Worm (Caenorhabditis elegans) whole organism, mixed stage, embryonic: ENCODE measurements around the gene ref-1.

Experiments
- bed-3 ChIP-seq: fragments of 200-800 bp; sonication (Bioruptor generic); optimal IDR thresholded peaks from 3 replicates; lab custom pipeline; 2018; ENCODE audit warnings: mild to moderate bottlenecking, missing genetic modification characterization, moderate library complexity, missing compliant biosample characterization
- blmp-1 ChIP-seq: fragments of 150-350 bp; optimal IDR thresholded peaks from 2 replicates; lab custom pipeline; 2014; ENCODE audit warnings: missing biosample characterization, missing genetic modification characterization
- ceh-39 ChIP-seq: fragments of 150-350 bp; optimal IDR thresholded peaks from 2 replicates; lab custom pipeline; 2014; ENCODE audit warnings: missing biosample characterization, missing genetic modification characterization
- ceh-43 ChIP-seq: fragments of 200-800 bp; sonication (Bioruptor generic); optimal IDR thresholded peaks from 2 replicates; lab custom pipeline; 2018; ENCODE audit warnings: mild to moderate bottlenecking, missing genetic modification characterization, moderate library complexity, missing compliant biosample characterization
- ceh-83 ChIP-seq: fragments of 200-800 bp; sonication (Bioruptor generic); optimal IDR thresholded peaks from 2 replicates; lab custom pipeline; 2018; ENCODE audit warnings: mild to moderate bottlenecking, missing genetic modification characterization, missing compliant biosample characterization
- cnd-1 ChIP-seq: fragments of 200-800 bp; sonication (Bioruptor generic); optimal IDR thresholded peaks from 2 replicates; lab custom pipeline; 2018; ENCODE audit warnings: mild to moderate bottlenecking, missing genetic modification characterization, missing compliant biosample characterization
- drap-1 ChIP-seq: fragments of 200-800 bp; sonication (Bioruptor generic); optimal IDR thresholded peaks from 3 replicates; lab custom pipeline; 2018; ENCODE audit warnings: mild to moderate bottlenecking, missing genetic modification characterization, missing compliant biosample characterization
- elt-1 ChIP-seq: sonication (generic microtip); optimal IDR thresholded peaks from 2 replicates; lab custom pipeline; 2017; ENCODE audit warnings: missing genetic modification characterization, mild to moderate bottlenecking, missing compliant biosample characterization, antibody characterized with exemption, moderate library complexity, borderline replicate concordance; ENCODE audit not compliant: insufficient read depth
- elt-3 ChIP-seq: fragments of 150-350 bp; optimal IDR thresholded peaks from 2 replicates; lab custom pipeline; 2014; ENCODE audit warnings: missing biosample characterization, missing genetic modification characterization
- flh-1 ChIP-seq: fragments of 200-800 bp; sonication (Bioruptor generic); optimal IDR thresholded peaks from 2 replicates; lab custom pipeline; 2018; ENCODE audit warnings: mild to moderate bottlenecking, missing genetic modification characterization, moderate library complexity, missing compliant biosample characterization
- ham-2 ChIP-seq: fragments of 200-800 bp; sonication (Bioruptor generic); optimal IDR thresholded peaks from 2 replicates; lab custom pipeline; 2018; ENCODE audit warnings: mild to moderate bottlenecking, missing genetic modification characterization, missing compliant biosample characterization
- hlh-1 ChIP-seq: fragments of 150-350 bp; optimal IDR thresholded peaks from 2 replicates; lab custom pipeline; 2014; ENCODE audit warnings: missing biosample characterization, missing genetic modification reagents, missing genetic modification characterization
- lsy-2 ChIP-seq: fragments of 150-350 bp; optimal IDR thresholded peaks from 2 replicates; lab custom pipeline; 2014; ENCODE audit warnings: missing biosample characterization, missing genetic modification characterization
- mab-5 ChIP-seq: fragments of 150-350 bp; optimal IDR thresholded peaks from 2 replicates; lab custom pipeline; 2014; ENCODE audit warnings: missing biosample characterization, missing genetic modification characterization
- mls-2 ChIP-seq: sonication (generic microtip); optimal IDR thresholded peaks from 2 replicates; lab custom pipeline; 2016; ENCODE audit warnings: mild to moderate bottlenecking, missing genetic modification characterization, moderate library complexity, missing compliant biosample characterization
- nhr-12 ChIP-seq: fragments of 150-350 bp; optimal IDR thresholded peaks from 2 replicates; lab custom pipeline; 2014; ENCODE audit warnings: missing biosample characterization, missing genetic modification characterization
- nhr-2 ChIP-seq: fragments of 150-350 bp; optimal IDR thresholded peaks from 2 replicates; lab custom pipeline; 2014; ENCODE audit warnings: missing biosample characterization, missing genetic modification characterization
- nhr-237 ChIP-seq: fragments of 150-350 bp; optimal IDR thresholded peaks from 2 replicates; lab custom pipeline; 2014; ENCODE audit warnings: missing biosample characterization, missing genetic modification characterization
- nhr-28 ChIP-seq: fragments of 150-350 bp; optimal IDR thresholded peaks from 2 replicates; lab custom pipeline; 2014; ENCODE audit warnings: missing biosample characterization, missing genetic modification characterization
- nhr-76 ChIP-seq: sonication (generic microtip); optimal IDR thresholded peaks from 2 replicates; lab custom pipeline; 2017; ENCODE audit warnings: missing biosample characterization, missing genetic modification characterization
- sem-2 ChIP-seq: fragments of 200-800 bp; sonication (Bioruptor generic); optimal IDR thresholded peaks from 2 replicates; lab custom pipeline; 2018; ENCODE audit warnings: mild to moderate bottlenecking, missing genetic modification characterization, missing compliant biosample characterization
- snpc-4 ChIP-seq: fragments of 150-350 bp; optimal IDR thresholded peaks from 2 replicates; lab custom pipeline; 2014; ENCODE audit warnings: missing biosample characterization, missing genetic modification characterization
- sptf-1 ChIP-seq: sonication (generic microtip); optimal IDR thresholded peaks from 2 replicates; lab custom pipeline; 2017; ENCODE audit warnings: mild to moderate bottlenecking, missing genetic modification characterization, moderate library complexity, missing compliant biosample characterization
- tbx-8 ChIP-seq: fragments of 200-800 bp; sonication (Bioruptor generic); optimal IDR thresholded peaks from 2 replicates; lab custom pipeline; 2018; ENCODE audit warnings: mild to moderate bottlenecking, missing genetic modification characterization, moderate library complexity, missing compliant biosample characterization
- unc-120 ChIP-seq: sonication (generic microtip); optimal IDR thresholded peaks from 2 replicates; lab custom pipeline; 2017; ENCODE audit warnings: missing genetic modification characterization, missing compliant biosample characterization; ENCODE audit not compliant: poor library complexity, severe bottlenecking
- unc-39 ChIP-seq: fragments of 150-350 bp; optimal IDR thresholded peaks from 2 replicates; lab custom pipeline; 2014; ENCODE audit warnings: missing biosample characterization, missing genetic modification characterization
- ztf-11 ChIP-seq: fragments of 150-350 bp; optimal IDR thresholded peaks from 2 replicates; lab custom pipeline; 2014; ENCODE audit warnings: missing biosample characterization, missing genetic modification characterization

The ref-1 gene

ce11 chrII:10189369-10189768, 28.9 kb upstream of the ref-1 start, which contains the start of gene cdc-25.4:
Gene cdc-25.4 (minus strand): TSS chrII:10189469.
- TF ChIP-seq elt-3 (tag; lab: Kevin White, UChicago) (no peak), snpc-4 (no peak), tbx-8 (GFP tag; lab: Kevin White, UChicago) (no peak), nhr-76 (tag; lab: Kevin White, UChicago) (no peak), unc-120 (tag; lab: Kevin White, UChicago) (no peak), sptf-1 (no peak)
- TF ChIP-seq, all 35 proteins: peak for 0

- TF ChIP-seq bed-3 (GFP tag; lab: Kevin White, UChicago) = no peak
Measured at ce11 chrII:10192207-10192606, 26.1 kb upstream of the ref-1 start, which contains the start of gene R05H5.7. Gene R05H5.7 (plus strand): TSS chrII:10192507.

ce11 chrII:10194605-10195004, 23.7 kb upstream of the ref-1 start, which contains the start of gene srb-6:
Gene srb-6 (plus strand): TSS chrII:10194905.
- TF ChIP-seq cnd-1 (tag; lab: Kevin White, UChicago) (no peak), nhr-76 (tag; lab: Kevin White, UChicago) (no peak), flh-1 (no peak), ceh-39 (tag; lab: Kevin White, UChicago) (no peak), hlh-1 (tag; lab: Kevin White, UChicago) (no peak), unc-39 (tag; lab: Kevin White, UChicago) (no peak), tbx-8 (GFP tag; lab: Kevin White, UChicago) (no peak), ceh-43 (GFP tag; lab: Kevin White, UChicago) (no peak), unc-120 (tag; lab: Kevin White, UChicago) (no peak), nhr-28 (no peak), snpc-4 (no peak)

- TF ChIP-seq blmp-1 (tag; lab: Kevin White, UChicago) = no peak
- no peak for TF ChIP-seq ztf-11
- no peak for TF ChIP-seq nhr-2 (tag; lab: Kevin White, UChicago)
- no peak for TF ChIP-seq drap-1 (GFP tag; lab: Kevin White, UChicago)
- TF ChIP-seq nhr-12 (tag; lab: Kevin White, UChicago) = no peak
- no peak for TF ChIP-seq ceh-39 (tag; lab: Kevin White, UChicago)
- TF ChIP-seq nhr-237 (tag; lab: Kevin White, UChicago) = no peak
- no peak for TF ChIP-seq lsy-2 (tag; lab: Kevin White, UChicago)
- no peak for TF ChIP-seq nhr-76 (tag; lab: Kevin White, UChicago)
- TF ChIP-seq elt-1 (tag; lab: Kevin White, UChicago) = no peak
- no peak for TF ChIP-seq cnd-1 (tag; lab: Kevin White, UChicago)
- no peak for TF ChIP-seq hlh-1 (tag; lab: Kevin White, UChicago)
- TF ChIP-seq unc-39 (tag; lab: Kevin White, UChicago) = no peak
- TF ChIP-seq tbx-8 (GFP tag; lab: Kevin White, UChicago) = no peak
- no peak for TF ChIP-seq elt-3 (tag; lab: Kevin White, UChicago)
- TF ChIP-seq ceh-83 = no peak
Measured at ce11 chrII:10197091-10197675, 21.1 kb upstream of the ref-1 start, which contains the start of gene R05H5.3. Gene R05H5.3 (plus strand): TSS chrII:10197625.

ce11 chrII:10198486-10198885, 19.8 kb upstream of the ref-1 start:
- TF ChIP-seq ham-2 = no peak
- no peak for TF ChIP-seq blmp-1 (tag; lab: Kevin White, UChicago)
- no peak for TF ChIP-seq unc-39 (tag; lab: Kevin White, UChicago)
- no peak for TF ChIP-seq hlh-1 (tag; lab: Kevin White, UChicago)
- TF ChIP-seq mls-2 (tag; lab: Kevin White, UChicago) = no peak
- no peak for TF ChIP-seq bed-3 (GFP tag; lab: Kevin White, UChicago)
- TF ChIP-seq elt-3 (tag; lab: Kevin White, UChicago) = no peak
- TF ChIP-seq snpc-4 = no peak
- no peak for TF ChIP-seq sem-2 (GFP tag; lab: Kevin White, UChicago)
- TF ChIP-seq mab-5 = no peak
- TF ChIP-seq tbx-8 (GFP tag; lab: Kevin White, UChicago) = no peak
- TF ChIP-seq nhr-2 (tag; lab: Kevin White, UChicago) = no peak

- TF ChIP-seq hlh-1 (tag; lab: Kevin White, UChicago) (no peak), mls-2 (tag; lab: Kevin White, UChicago) (no peak)
Measured at ce11 chrII:10199906-10200305, 18.4 kb upstream of the ref-1 start, which contains the start of gene R05H5.4. Gene R05H5.4 (minus strand): TSS chrII:10200006.
